Fruit fly (Drosophila melanogaster) whole organism, embryonic: ENCODE measurements around the gene CG1628.

Experiments
- CG32767 ChIP-seq: fragments of 200-800 bp; sonication (Bioruptor generic); IDR thresholded peaks from 2 replicates; pipeline ENCODE4 v1.3.6; 2022; ENCODE audit warnings: missing biosample characterization, missing genetic modification characterization
- CG4360 ChIP-seq: fragments of 200-800 bp; sonication (Bioruptor generic); IDR thresholded peaks from 2 replicates; pipeline ENCODE4 v1.3.6; 2022; ENCODE audit warnings: missing biosample characterization, missing genetic modification characterization
- Camta ChIP-seq: fragments of 200-800 bp; sonication (Bioruptor generic); optimal IDR thresholded peaks from 2 replicates; lab custom pipeline; 2016; ENCODE audit warnings: missing biosample characterization, missing genetic modification characterization
- ato ChIP-seq: fragments of 200-800 bp; sonication (Bioruptor generic); IDR thresholded peaks from 2 replicates; pipeline ENCODE4 v1.3.6; 2022; ENCODE audit warnings: missing biosample characterization, missing genetic modification characterization; ENCODE audit not compliant: partially characterized antibody
- cas ChIP-seq: fragments of 200-800 bp; sonication (Bioruptor generic); IDR thresholded peaks from 2 replicates; pipeline ENCODE4 v1.3.6; 2022; ENCODE audit warnings: missing biosample characterization, missing genetic modification characterization
- fd102C ChIP-seq: fragments of 200-800 bp; sonication (Bioruptor generic); optimal IDR thresholded peaks from 2 replicates; lab custom pipeline; 2018; ENCODE audit warnings: missing biosample characterization, mild to moderate bottlenecking, missing genetic modification characterization, moderate library complexity
- fd64A ChIP-seq: fragments of 200-800 bp; sonication (Bioruptor generic); optimal IDR thresholded peaks from 3 replicates; lab custom pipeline; 2018; ENCODE audit warnings: missing biosample characterization, mild to moderate bottlenecking, missing genetic modification characterization
- gem ChIP-seq: fragments of 200-800 bp; sonication (Bioruptor generic); optimal IDR thresholded peaks from 2 replicates; lab custom pipeline; 2019; ENCODE audit warnings: missing biosample characterization, mild to moderate bottlenecking, missing genetic modification characterization, moderate library complexity
- lov ChIP-seq, 2 experiments: fragments of 200-800 bp in 1 of 2; fragments of >200 bp in 1 of 2; sonication (Bioruptor generic) in 1 of 2; IDR thresholded peaks in 1 of 2; optimal IDR thresholded peaks in 1 of 2; 2 replicates in 1 of 2; 3 replicates in 1 of 2; pipeline versions ENCODE4 v1.3.6 to Lab custom; 2017 to 2022; ENCODE audit warnings: missing biosample characterization in 1 of 2, missing genetic modification characterization in 1 of 2
- seq ChIP-seq: fragments of 200-800 bp; sonication (Bioruptor generic); IDR thresholded peaks from 2 replicates; pipeline ENCODE4 v1.3.6; 2022; ENCODE audit warnings: missing biosample characterization, missing genetic modification characterization
- vvl ChIP-seq: fragments of 200-800 bp; sonication (Bioruptor generic); IDR thresholded peaks from 2 replicates; pipeline ENCODE4 v1.3.6; 2022; ENCODE audit warnings: missing biosample characterization, missing genetic modification characterization

dm6 chrX:10566491-10566890, 36.0 kb downstream of the CG1628 start, which contains the start of gene CG15296:
- TF ChIP-seq CG32767 (GFP tag; lab: Robert Waterston, UW): no peak
- no peak for TF ChIP-seq fd64A (GFP tag; lab: Kevin White, UChicago)
- no peak for TF ChIP-seq Camta
- TF ChIP-seq fd102C (GFP tag; lab: Kevin White, UChicago): no peak
- TF ChIP-seq CG4360 (GFP tag; lab: Robert Waterston, UW): no peak
- no peak for TF ChIP-seq seq (GFP tag; lab: Robert Waterston, UW)
- no peak for TF ChIP-seq vvl (GFP tag; lab: Robert Waterston, UW)
- no peak for TF ChIP-seq lov (optimal IDR thresholded peaks at IDR 0.05; lab: Kevin White, UChicago)
- TF ChIP-seq lov (GFP tag; IDR thresholded peaks at IDR 0.05; lab: Robert Waterston, UW): no peak
- TF ChIP-seq ato (GFP tag; lab: Robert Waterston, UW): no peak
- TF ChIP-seq gem: no peak
- TF ChIP-seq cas (GFP tag; lab: Robert Waterston, UW): no peak
